Fruit fly (Drosophila melanogaster): Measurements from ENCODE around the gene CG10654.

The CG10654 gene

DNA sequence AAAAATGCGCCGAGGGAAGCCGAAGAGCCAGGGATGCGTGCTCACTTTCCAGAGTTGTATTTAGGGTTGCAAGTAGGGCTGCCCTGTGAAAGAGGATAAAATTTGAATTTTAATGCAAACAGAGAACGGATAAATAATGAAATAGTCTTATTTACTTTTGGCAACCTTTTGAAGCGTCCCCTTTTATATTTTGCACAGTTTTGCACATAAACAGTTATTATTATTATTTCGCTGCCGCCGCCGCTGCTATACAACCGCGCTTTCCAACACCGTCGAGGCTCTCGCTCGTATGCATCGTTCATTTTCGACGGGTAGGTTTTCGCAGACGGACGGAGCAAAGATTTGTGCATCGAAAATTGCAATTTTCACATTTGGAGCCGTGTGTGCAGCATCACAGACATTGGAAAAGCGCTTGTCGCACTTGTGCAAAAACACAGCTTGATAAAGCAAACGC lies 7.1 kb upstream of the CG10654 start, which contains the start of the genes sti and tral (continued):
- TF ChIP-seq D (optimal IDR thresholded peaks at IDR 0.05) (peak; percentile 33), D (GFP tag; optimal IDR thresholded peaks at IDR 0.05) (peak; percentile 64), prd (optimal IDR thresholded peaks at IDR 0.05) (no peak), prd (GFP tag; IDR thresholded peaks at IDR 0.05) (peak; percentile 89), gem (tag; optimal IDR thresholded peaks at IDR 0.05) (peak; percentile 88), Hmr (GFP tag; optimal IDR thresholded peaks at IDR 0.05) (peak; percentile 90), slp2 (GFP tag; optimal IDR thresholded peaks at IDR 0.05) (peak; percentile 90), ash1 (GFP tag; optimal IDR thresholded peaks at IDR 0.05) (peak; percentile 39), CG2129 (GFP tag; IDR thresholded peaks at IDR 0.05; ENCODE audit: partially characterized antibody) (no peak), pum (GFP tag; optimal IDR thresholded peaks at IDR 0.05) (peak; percentile 95), phol (tag; optimal IDR thresholded peaks at IDR 0.05) (peak; percentile 88), Max (GFP tag; optimal IDR thresholded peaks at IDR 0.05) (peak; percentile 88), pb (GFP tag; optimal IDR thresholded peaks at IDR 0.05) (peak; percentile 73), NK7.1 (GFP tag; optimal IDR thresholded peaks at IDR 0.05) (peak; percentile 88), HLH4C (GFP tag; IDR thresholded peaks at IDR 0.05; ENCODE audit: partially characterized antibody) (no peak), seq (GFP tag; IDR thresholded peaks at IDR 0.05) (peak; percentile 86), Rx (GFP tag; IDR thresholded peaks at IDR 0.05) (peak; percentile 79), Neu2 (GFP tag; optimal IDR thresholded peaks at IDR 0.05; ENCODE audit: borderline replicate concordance) (peak; percentile 69), CG8388 (GFP tag; optimal IDR thresholded peaks at IDR 0.05) (peak; percentile 69), tin (GFP tag; optimal IDR thresholded peaks at IDR 0.05) (peak; percentile 95), br (optimal IDR thresholded peaks at IDR 0.05) (no peak)

DNA sequence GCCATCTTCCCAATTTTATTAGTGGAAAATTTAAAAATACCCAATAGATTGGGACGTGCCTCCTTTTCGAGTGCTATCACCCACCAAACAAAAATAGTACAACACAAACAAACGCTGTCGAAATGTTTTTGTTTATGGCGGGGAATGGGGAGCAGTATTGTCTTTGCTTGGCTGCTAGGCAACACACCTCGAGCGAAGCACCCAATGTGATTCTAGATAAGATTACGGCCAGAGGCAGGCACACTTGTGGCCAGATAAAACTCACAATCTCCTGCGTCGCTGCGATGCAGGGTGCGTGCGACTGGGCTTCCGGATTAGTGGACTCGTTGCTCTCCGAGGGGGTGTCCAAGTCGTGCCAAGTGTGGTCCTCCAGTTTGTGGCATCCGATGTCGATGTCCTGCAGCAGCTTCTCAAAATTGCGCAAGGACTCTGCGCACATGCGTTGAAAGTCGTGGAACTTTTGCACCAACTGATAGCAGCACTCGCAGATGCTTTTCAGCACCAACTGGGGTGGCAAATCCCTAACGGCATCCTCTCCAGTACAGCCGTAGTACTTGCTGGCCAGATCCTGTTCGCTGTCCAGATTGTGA lies 582 bp downstream of the CG10654 start:
- no peak for TF ChIP-seq Ravus (GFP tag; IDR thresholded peaks at IDR 0.05)
- peak; percentile 68 for TF ChIP-seq sug (tag; optimal IDR thresholded peaks at IDR 0.05)
- no peak for TF ChIP-seq CG6254 (GFP tag; optimal IDR thresholded peaks at IDR 0.05)
- TF ChIP-seq sd (tag; optimal IDR thresholded peaks at IDR 0.05) = no peak
- TF ChIP-seq toy (GFP tag; IDR thresholded peaks at IDR 0.05) = no peak
- TF ChIP-seq CG17612 (GFP tag; IDR thresholded peaks at IDR 0.05) = no peak
- no peak for TF ChIP-seq Spps (tag; optimal IDR thresholded peaks at IDR 0.05)
- TF ChIP-seq CHES-1-like (GFP tag; optimal IDR thresholded peaks at IDR 0.05) = no peak
- no peak for TF ChIP-seq CG15269 (tag; optimal IDR thresholded peaks at IDR 0.05)
- TF ChIP-seq ci (GFP tag; IDR thresholded peaks at IDR 0.05) = peak; percentile 55; the same call in 2 of the 3 replicates
- TF ChIP-seq CG10565 (GFP tag; optimal IDR thresholded peaks at IDR 0.05) = no peak
- peak; percentile 68 for TF ChIP-seq sens (GFP tag)
- TF ChIP-seq exex (tag; optimal IDR thresholded peaks at IDR 0.05) = peak; percentile 26
- TF ChIP-seq oc (tag; optimal IDR thresholded peaks at IDR 0.05) = no peak
- TF ChIP-seq zen (tag; optimal IDR thresholded peaks at IDR 0.05) = no peak
- no peak for TF ChIP-seq CG11560 (tag; IDR thresholded peaks at IDR 0.05)
- peak; percentile 16 for TF ChIP-seq CG10543 (GFP tag; optimal IDR thresholded peaks at IDR 0.05)
- no peak for TF ChIP-seq CG11247 (GFP tag; IDR thresholded peaks at IDR 0.05)
- TF ChIP-seq Mes4 (GFP tag; optimal IDR thresholded peaks at IDR 0.05) = no peak
- no peak for TF ChIP-seq jing (GFP tag; optimal IDR thresholded peaks at IDR 0.05)
- TF ChIP-seq CG6813 (GFP tag; optimal IDR thresholded peaks at IDR 0.05) = no peak
- no peak for TF ChIP-seq CG11456 (GFP tag; IDR thresholded peaks at IDR 0.05)
- TF ChIP-seq CG7745 (tag; optimal IDR thresholded peaks at IDR 0.05) = no peak
- TF ChIP-seq CG11695 (GFP tag; IDR thresholded peaks at IDR 0.05) = no peak
- TF ChIP-seq CG13624 (GFP tag; optimal IDR thresholded peaks at IDR 0.05) = no peak
- TF ChIP-seq PHDP (tag; optimal IDR thresholded peaks at IDR 0.05) = no peak
- TF ChIP-seq CG10321 (GFP tag; IDR thresholded peaks at IDR 0.05) = no peak
- TF ChIP-seq CG1792 (GFP tag; optimal IDR thresholded peaks at IDR 0.05) = no peak
- no peak for TF ChIP-seq otp (GFP tag; IDR thresholded peaks at IDR 0.05)
- no peak for TF ChIP-seq CG32772 (GFP tag; IDR thresholded peaks at IDR 0.05)
- no peak for TF ChIP-seq CG12236 (GFP tag; optimal IDR thresholded peaks at IDR 0.05)
